Fruit fly (Drosophila melanogaster) whole organism, embryonic: ENCODE results near the gene CG43645.

Source experiments
- Atf-2 ChIP-seq: fragments of 200-800 bp; sonication (Bioruptor generic); optimal IDR thresholded peaks from 2 replicates; lab custom pipeline; 2016; ENCODE audit warnings: missing biosample characterization, missing genetic modification characterization
- B-H2 ChIP-seq: fragments of 200-800 bp; sonication (Bioruptor generic); optimal IDR thresholded peaks from 2 replicates; lab custom pipeline; 2018; ENCODE audit warnings: missing biosample characterization, mild to moderate bottlenecking, missing genetic modification characterization
- Bdp1 ChIP-seq: fragments of 200-800 bp; sonication (Bioruptor generic); optimal IDR thresholded peaks from 3 replicates; lab custom pipeline; 2016; ENCODE audit warnings: missing biosample characterization, missing genetic modification characterization
- CG10462 ChIP-seq: fragments of 200-800 bp; sonication (Bioruptor generic); optimal IDR thresholded peaks from 2 replicates; lab custom pipeline; 2016; ENCODE audit warnings: missing biosample characterization, missing genetic modification characterization
- CG10565 ChIP-seq: fragments of 200-800 bp; sonication (Bioruptor generic); optimal IDR thresholded peaks from 3 replicates; lab custom pipeline; 2016; ENCODE audit warnings: missing biosample characterization, mild to moderate bottlenecking, missing genetic modification characterization
- CG10959 ChIP-seq: fragments of 200-800 bp; sonication (Bioruptor generic); IDR thresholded peaks from 2 replicates; pipeline ENCODE4 v1.3.6; 2022; ENCODE audit warnings: missing biosample characterization, missing genetic modification characterization
- CG11247 ChIP-seq: fragments of 200-800 bp; sonication (Bioruptor generic); IDR thresholded peaks from 2 replicates; pipeline ENCODE4 v1.3.6; 2022; ENCODE audit warnings: missing biosample characterization, missing genetic modification characterization
- CG11696 ChIP-seq: fragments of 200-800 bp; sonication (Bioruptor generic); IDR thresholded peaks from 2 replicates; pipeline ENCODE4 v1.3.6; 2022; ENCODE audit warnings: missing biosample characterization, missing genetic modification characterization
- CG12104 ChIP-seq: fragments of 200-800 bp; sonication (Bioruptor generic); optimal IDR thresholded peaks from 3 replicates; lab custom pipeline; 2016; ENCODE audit warnings: missing biosample characterization, missing genetic modification characterization
- CG13894 ChIP-seq: fragments of 200-800 bp; sonication (Bioruptor generic); optimal IDR thresholded peaks from 3 replicates; lab custom pipeline; 2018; ENCODE audit warnings: missing biosample characterization, mild to moderate bottlenecking, missing genetic modification characterization, moderate library complexity
- CG14014 ChIP-seq: fragments of 200-800 bp; sonication (Bioruptor generic); IDR thresholded peaks from 2 replicates; pipeline ENCODE4 v1.3.6; 2022; ENCODE audit warnings: missing biosample characterization, missing genetic modification characterization
- CG1603 ChIP-seq: fragments of 200-800 bp; sonication (Bioruptor generic); optimal IDR thresholded peaks from 2 replicates; lab custom pipeline; 2019; ENCODE audit warnings: missing biosample characterization, mild to moderate bottlenecking, missing genetic modification characterization, moderate library complexity
- CG17802 ChIP-seq: fragments of 200-800 bp; sonication (Bioruptor generic); optimal IDR thresholded peaks from 2 replicates; lab custom pipeline; 2018; ENCODE audit warnings: missing biosample characterization, mild to moderate bottlenecking, missing genetic modification characterization, moderate library complexity
- CG2116 ChIP-seq: fragments of 200-800 bp; sonication (Bioruptor generic); optimal IDR thresholded peaks from 3 replicates; lab custom pipeline; 2018; ENCODE audit warnings: missing biosample characterization, mild to moderate bottlenecking, missing genetic modification characterization
- CG2199 ChIP-seq: fragments of 200-800 bp; sonication (Bioruptor generic); IDR thresholded peaks from 3 replicates; pipeline ENCODE4 v1.3.6; 2022; ENCODE audit warnings: missing biosample characterization, missing genetic modification characterization
- CG2712 ChIP-seq: fragments of 200-800 bp; optimal IDR thresholded peaks from 3 replicates; lab custom pipeline; 2019; ENCODE audit warnings: missing biosample characterization, mild to moderate bottlenecking, missing genetic modification characterization, moderate library complexity
- CG31365 ChIP-seq: fragments of 200-800 bp; sonication (Bioruptor generic); optimal IDR thresholded peaks from 2 replicates; lab custom pipeline; 2018; ENCODE audit warnings: missing biosample characterization, mild to moderate bottlenecking, missing genetic modification characterization
- CG31441 ChIP-seq: fragments of 200-800 bp; sonication (Bioruptor generic); IDR thresholded peaks from 2 replicates; pipeline ENCODE4 v1.3.6; 2022; ENCODE audit warnings: missing biosample characterization, missing genetic modification characterization
- CG34376 ChIP-seq: fragments of 200-800 bp; sonication (Bioruptor generic); optimal IDR thresholded peaks from 2 replicates; lab custom pipeline; 2018; ENCODE audit warnings: missing biosample characterization, mild to moderate bottlenecking, missing genetic modification characterization
- CG4360 ChIP-seq: fragments of 200-800 bp; sonication (Bioruptor generic); IDR thresholded peaks from 2 replicates; pipeline ENCODE4 v1.3.6; 2022; ENCODE audit warnings: missing biosample characterization, missing genetic modification characterization
- CG5953 ChIP-seq: fragments of 200-800 bp; sonication (Bioruptor generic); IDR thresholded peaks from 2 replicates; pipeline ENCODE4 v1.3.6; 2022; ENCODE audit warnings: missing biosample characterization, missing genetic modification characterization
- CG6689 ChIP-seq: fragments of 200-800 bp; sonication (Bioruptor generic); IDR thresholded peaks from 2 replicates; pipeline ENCODE4 v1.3.6; 2022; ENCODE audit warnings: missing biosample characterization, missing genetic modification characterization
- CG6791 ChIP-seq: fragments of 200-800 bp; sonication (Bioruptor generic); IDR thresholded peaks from 3 replicates; pipeline ENCODE4 v1.3.6; 2022; ENCODE audit warnings: missing biosample characterization, missing genetic modification characterization; ENCODE audit not compliant: partially characterized antibody
- CG7745 ChIP-seq: fragments of 200-800 bp; sonication (Bioruptor generic); optimal IDR thresholded peaks from 2 replicates; lab custom pipeline; 2018; ENCODE audit warnings: missing biosample characterization, mild to moderate bottlenecking, missing genetic modification characterization, moderate library complexity
- CG8359 ChIP-seq: fragments of 200-800 bp; sonication (Bioruptor generic); optimal IDR thresholded peaks from 2 replicates; lab custom pipeline; 2017; ENCODE audit warnings: missing biosample characterization, mild to moderate bottlenecking, missing genetic modification characterization, borderline replicate concordance
- CG8944 ChIP-seq: fragments of 200-800 bp; sonication (Bioruptor generic); optimal IDR thresholded peaks from 3 replicates; lab custom pipeline; 2016; ENCODE audit warnings: missing biosample characterization, missing genetic modification characterization
- CkIIα-i1 ChIP-seq: fragments of 200-800 bp; sonication (Bioruptor generic); IDR thresholded peaks from 2 replicates; pipeline ENCODE4 v1.3.6; 2022; ENCODE audit warnings: missing biosample characterization, missing genetic modification characterization
- CrebB ChIP-seq: fragments of 200-800 bp; sonication (Bioruptor generic); optimal IDR thresholded peaks from 3 replicates; lab custom pipeline; 2018; ENCODE audit warnings: missing biosample characterization, mild to moderate bottlenecking, missing genetic modification characterization
- D19A ChIP-seq: fragments of 200-800 bp; optimal IDR thresholded peaks from 3 replicates; lab custom pipeline; 2019; ENCODE audit warnings: missing biosample characterization, mild to moderate bottlenecking, missing genetic modification characterization, moderate library complexity
- Dad ChIP-seq: fragments of 200-800 bp; sonication (Bioruptor generic); optimal IDR thresholded peaks from 3 replicates; lab custom pipeline; 2016; ENCODE audit warnings: missing biosample characterization, missing genetic modification characterization
- Ets97D ChIP-seq: fragments of 200-800 bp; sonication (Bioruptor generic); optimal IDR thresholded peaks from 3 replicates; lab custom pipeline; 2016; ENCODE audit warnings: missing biosample characterization, missing genetic modification characterization
- Hr39 ChIP-seq: fragments of >200 bp; optimal IDR thresholded peaks from 2 replicates; lab custom pipeline; 2017
- NFAT ChIP-seq: fragments of 200-800 bp; sonication (Bioruptor generic); IDR thresholded peaks from 2 replicates; pipeline ENCODE4 v1.3.6; 2022; ENCODE audit warnings: missing biosample characterization, missing genetic modification characterization
- Stat92E ChIP-seq, 3 experiments: fragments of >200 bp in 2 of 3; fragments of 200-800 bp in 1 of 3; sonication (Bioruptor generic) in 1 of 3; optimal IDR thresholded peaks; 2 replicates each; lab custom pipeline; 2017 to 2019; ENCODE audit warnings: missing biosample characterization in 3 of 3, missing genetic modification characterization in 3 of 3, mild to moderate bottlenecking in 1 of 3, moderate library complexity in 1 of 3
- ab ChIP-seq: fragments of 200-800 bp; sonication (Bioruptor generic); optimal IDR thresholded peaks from 2 replicates; lab custom pipeline; 2016; ENCODE audit warnings: missing biosample characterization, missing genetic modification characterization
- ato ChIP-seq: fragments of 200-800 bp; sonication (Bioruptor generic); IDR thresholded peaks from 2 replicates; pipeline ENCODE4 v1.3.6; 2022; ENCODE audit warnings: missing biosample characterization, missing genetic modification characterization; ENCODE audit not compliant: partially characterized antibody
- bab2 ChIP-seq: fragments of 200-800 bp; sonication (Bioruptor generic); optimal IDR thresholded peaks from 2 replicates; lab custom pipeline; 2016; ENCODE audit warnings: missing biosample characterization, missing genetic modification characterization
- cas ChIP-seq: fragments of 200-800 bp; sonication (Bioruptor generic); IDR thresholded peaks from 2 replicates; pipeline ENCODE4 v1.3.6; 2022; ENCODE audit warnings: missing biosample characterization, missing genetic modification characterization
- chinmo ChIP-seq: fragments of 200-800 bp; sonication (Bioruptor generic); IDR thresholded peaks from 4 replicates; pipeline ENCODE4 v1.3.6; 2022; ENCODE audit warnings: missing biosample characterization, missing genetic modification characterization; ENCODE audit not compliant: partially characterized antibody
- chn ChIP-seq: fragments of 200-800 bp; sonication (Bioruptor generic); optimal IDR thresholded peaks from 2 replicates; lab custom pipeline; 2016; ENCODE audit warnings: missing biosample characterization, missing genetic modification characterization
- dmrt99B ChIP-seq: fragments of 200-800 bp; sonication (Bioruptor generic); optimal IDR thresholded peaks from 2 replicates; lab custom pipeline; 2018; ENCODE audit warnings: missing biosample characterization, mild to moderate bottlenecking, missing genetic modification characterization, moderate library complexity
- eyg ChIP-seq: fragments of 200-800 bp; sonication (Bioruptor generic); optimal IDR thresholded peaks from 3 replicates; lab custom pipeline; 2016; ENCODE audit warnings: missing biosample characterization, missing genetic modification characterization
- gem ChIP-seq: fragments of 200-800 bp; sonication (Bioruptor generic); optimal IDR thresholded peaks from 2 replicates; lab custom pipeline; 2019; ENCODE audit warnings: missing biosample characterization, mild to moderate bottlenecking, missing genetic modification characterization, moderate library complexity
- gfzf ChIP-seq: fragments of 200-800 bp; sonication (Bioruptor generic); optimal IDR thresholded peaks from 2 replicates; lab custom pipeline; 2016; ENCODE audit warnings: missing biosample characterization, mild to moderate bottlenecking, missing genetic modification characterization, moderate library complexity
- gsb ChIP-seq: fragments of 200-800 bp; sonication (Bioruptor generic); IDR thresholded peaks from 2 replicates; pipeline ENCODE4 v1.3.6; 2022; ENCODE audit warnings: missing biosample characterization, missing genetic modification characterization
- jumu ChIP-seq: fragments of 200-800 bp; sonication (Bioruptor generic); optimal IDR thresholded peaks from 3 replicates; lab custom pipeline; 2016; ENCODE audit warnings: missing biosample characterization, missing genetic modification characterization
- klu ChIP-seq: fragments of 200-800 bp; sonication (Bioruptor generic); IDR thresholded peaks from 2 replicates; pipeline ENCODE4 v1.3.6; 2022; ENCODE audit warnings: missing biosample characterization, missing genetic modification characterization
- mirr ChIP-seq: fragments of 200-800 bp; sonication (Bioruptor generic); optimal IDR thresholded peaks from 3 replicates; lab custom pipeline; 2018; ENCODE audit warnings: missing biosample characterization, mild to moderate bottlenecking, missing genetic modification characterization
- nerfin-2 ChIP-seq: fragments of 200-800 bp; sonication (Bioruptor generic); IDR thresholded peaks from 2 replicates; pipeline ENCODE4 v1.3.6; 2022; ENCODE audit warnings: missing biosample characterization, missing genetic modification characterization; ENCODE audit not compliant: partially characterized antibody
- repo ChIP-seq: fragments of 200-800 bp; sonication (Bioruptor generic); optimal IDR thresholded peaks from 2 replicates; lab custom pipeline; 2016; ENCODE audit warnings: missing biosample characterization, missing genetic modification characterization
- sisA ChIP-seq: fragments of 200-800 bp; sonication (Bioruptor generic); IDR thresholded peaks from 2 replicates; pipeline ENCODE4 v1.3.6; 2022; ENCODE audit warnings: missing biosample characterization, missing genetic modification characterization
- trh ChIP-seq: fragments of 200-800 bp; sonication (Bioruptor generic); optimal IDR thresholded peaks from 2 replicates; lab custom pipeline; 2016; ENCODE audit warnings: missing biosample characterization, missing genetic modification characterization

CG43645 gene

DNA sequence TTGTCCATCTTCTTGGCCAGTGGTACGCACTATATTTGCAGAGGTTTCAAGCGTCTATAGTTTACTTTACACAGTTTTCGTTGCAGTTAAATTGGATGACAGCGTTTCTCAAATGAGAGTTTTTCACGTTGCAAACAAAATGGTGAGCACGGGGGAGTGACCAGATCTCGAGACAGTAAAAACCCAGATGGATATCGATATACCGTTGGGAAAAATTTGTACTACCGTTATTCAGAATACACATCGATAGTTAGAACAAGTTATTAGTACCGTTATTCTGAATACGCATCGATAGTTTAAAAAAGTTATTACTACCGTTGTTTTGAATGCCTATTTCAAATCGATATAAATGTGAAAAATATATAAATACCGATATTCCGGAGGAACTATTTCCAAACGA is 7.8 kb upstream of the CG43645 start, which contains the start of gene cass (continued):
- TF ChIP-seq CG1603 (tag; lab: Kevin White, UChicago) (peak; percentile 75), trh (GFP tag; lab: Kevin White, UChicago) (no peak), mirr (no peak), CG10565 (GFP tag; lab: Kevin White, UChicago) (no peak), CkIIα-i1 (GFP tag; lab: Robert Waterston, UW) (no peak), D19A (tag; lab: Kevin White, UChicago) (no peak), dmrt99B (tag; lab: Kevin White, UChicago) (no peak), CG12104 (GFP tag; lab: Kevin White, UChicago) (no peak), CG2199 (GFP tag; lab: Robert Waterston, UW) (peak; percentile 29; the same call in 1 of the 3 replicates), CG11696 (GFP tag; lab: Robert Waterston, UW) (no peak), gfzf (GFP tag; lab: Kevin White, UChicago) (peak; percentile 88), CrebB (tag; lab: Kevin White, UChicago) (no peak), CG17802 (tag; lab: Kevin White, UChicago) (no peak), CG31441 (GFP tag; lab: Robert Waterston, UW) (no peak), chn (GFP tag; lab: Kevin White, UChicago) (no peak), CG6791 (GFP tag; lab: Robert Waterston, UW) (peak; percentile 95), repo (no peak), eyg (GFP tag; lab: Kevin White, UChicago) (no peak), CG10462 (GFP tag; lab: Kevin White, UChicago) (peak; percentile 100), B-H2 (GFP tag; lab: Kevin White, UChicago) (no peak), gsb (no peak), CG14014 (GFP tag; lab: Robert Waterston, UW) (no peak), nerfin-2 (GFP tag; lab: Robert Waterston, UW) (peak; percentile 65; the same call in 1 of the 2 replicates), CG10959 (GFP tag; lab: Robert Waterston, UW) (no peak), CG11247 (no peak), gem (no peak), Bdp1 (no peak), sisA (no peak), CG8944 (no peak), bab2 (GFP tag; lab: Kevin White, UChicago) (no peak), CG13894 (tag; lab: Kevin White, UChicago) (peak; percentile 13), CG4360 (GFP tag; lab: Robert Waterston, UW) (no peak), ato (peak; percentile 89), CG8359 (GFP tag; lab: Kevin White, UChicago) (no peak), Stat92E (GFP tag; optimal IDR thresholded peaks at IDR 0.05; lab: Kevin White, UChicago) (peak in 1 of 3 experiments; percentile 16), NFAT (GFP tag; lab: Robert Waterston, UW) (no peak), CG2712 (peak; percentile 59), CG5953 (GFP tag; lab: Robert Waterston, UW) (no peak), chinmo (GFP tag; lab: Robert Waterston, UW) (peak; percentile 76; the same call in 1 of the 4 replicates), ab (GFP tag; lab: Kevin White, UChicago) (no peak), CG7745 (no peak), CG34376 (GFP tag; lab: Kevin White, UChicago) (no peak), cas (GFP tag; lab: Robert Waterston, UW) (no peak), Ets97D (GFP tag; lab: Kevin White, UChicago) (peak; percentile 59), CG2116 (GFP tag; lab: Kevin White, UChicago) (peak; percentile 77), Hr39 (lab: Kevin White, UChicago) (no peak), CG31365 (no peak), jumu (GFP tag; lab: Kevin White, UChicago) (no peak), CG6689 (GFP tag; lab: Robert Waterston, UW) (no peak), Dad (GFP tag; lab: Kevin White, UChicago) (no peak), Atf-2 (no peak), klu (GFP tag; lab: Robert Waterston, UW) (no peak)
